Fruit fly (Drosophila melanogaster) whole organism, embryonic: Measurements from ENCODE around the gene CG17982.

ENCODE experiments used
- Atf3 ChIP-seq: fragments of 200-800 bp; sonication (Bioruptor generic); optimal IDR thresholded peaks from 3 replicates; lab custom pipeline; 2016; ENCODE audit warnings: missing biosample characterization, missing genetic modification characterization
- Bdp1 ChIP-seq: fragments of 200-800 bp; sonication (Bioruptor generic); optimal IDR thresholded peaks from 3 replicates; lab custom pipeline; 2016; ENCODE audit warnings: missing biosample characterization, missing genetic modification characterization
- CG11093 ChIP-seq: fragments of 200-800 bp; sonication (Bioruptor generic); IDR thresholded peaks from 3 replicates; pipeline ENCODE4 v1.3.6; 2022; ENCODE audit warnings: missing biosample characterization, missing genetic modification characterization
- CG12071 ChIP-seq: fragments of 200-800 bp; sonication (Bioruptor generic); optimal IDR thresholded peaks from 3 replicates; lab custom pipeline; 2018; ENCODE audit warnings: missing biosample characterization, mild to moderate bottlenecking, missing genetic modification characterization
- CG12236 ChIP-seq: fragments of 200-800 bp; sonication (Bioruptor generic); optimal IDR thresholded peaks from 2 replicates; lab custom pipeline; 2016; ENCODE audit warnings: missing biosample characterization, missing genetic modification characterization
- CG14965 ChIP-seq: fragments of 200-800 bp; sonication (Bioruptor generic); optimal IDR thresholded peaks from 2 replicates; lab custom pipeline; 2016; ENCODE audit warnings: missing biosample characterization, missing genetic modification characterization, borderline replicate concordance
- CG15269 ChIP-seq: fragments of 200-800 bp; sonication (Bioruptor generic); optimal IDR thresholded peaks from 2 replicates; lab custom pipeline; 2018; ENCODE audit warnings: missing biosample characterization, mild to moderate bottlenecking, missing genetic modification characterization, moderate library complexity
- CG15601 ChIP-seq: fragments of 200-800 bp; sonication (Bioruptor generic); optimal IDR thresholded peaks from 3 replicates; lab custom pipeline; 2019; ENCODE audit warnings: missing biosample characterization, mild to moderate bottlenecking, missing genetic modification characterization, moderate library complexity
- CG1603 ChIP-seq: fragments of 200-800 bp; sonication (Bioruptor generic); optimal IDR thresholded peaks from 2 replicates; lab custom pipeline; 2019; ENCODE audit warnings: missing biosample characterization, mild to moderate bottlenecking, missing genetic modification characterization, moderate library complexity
- CG17385 ChIP-seq: fragments of 200-800 bp; sonication (Bioruptor generic); optimal IDR thresholded peaks from 3 replicates; lab custom pipeline; 2018; ENCODE audit warnings: missing biosample characterization, mild to moderate bottlenecking, missing genetic modification characterization
- CG1792 ChIP-seq: fragments of 200-800 bp; sonication (Bioruptor generic); optimal IDR thresholded peaks from 2 replicates; lab custom pipeline; 2016; ENCODE audit warnings: missing biosample characterization, missing genetic modification characterization
- CG18764 ChIP-seq: fragments of 200-800 bp; sonication (Bioruptor generic); optimal IDR thresholded peaks from 3 replicates; lab custom pipeline; 2016; ENCODE audit warnings: missing biosample characterization, missing genetic modification characterization
- CG2712 ChIP-seq: fragments of 200-800 bp; optimal IDR thresholded peaks from 3 replicates; lab custom pipeline; 2019; ENCODE audit warnings: missing biosample characterization, mild to moderate bottlenecking, missing genetic modification characterization, moderate library complexity
- CG33557 ChIP-seq: fragments of 200-800 bp; sonication (Bioruptor generic); optimal IDR thresholded peaks from 2 replicates; lab custom pipeline; 2019; ENCODE audit warnings: missing biosample characterization, mild to moderate bottlenecking, missing genetic modification characterization, moderate library complexity
- CG4404 ChIP-seq: fragments of 200-800 bp; sonication (Bioruptor generic); IDR thresholded peaks from 2 replicates; pipeline ENCODE4 v1.3.6; 2022; ENCODE audit warnings: missing biosample characterization, missing genetic modification characterization
- CG4424 ChIP-seq: fragments of 200-800 bp; sonication (Bioruptor generic); optimal IDR thresholded peaks from 3 replicates; lab custom pipeline; 2016; ENCODE audit warnings: missing biosample characterization, missing genetic modification characterization
- CG6854 ChIP-seq: fragments of 200-800 bp; sonication (Bioruptor generic); optimal IDR thresholded peaks from 3 replicates; lab custom pipeline; 2017; ENCODE audit warnings: missing biosample characterization, mild to moderate bottlenecking, missing genetic modification characterization
- CG7372 ChIP-seq: fragments of 200-800 bp; sonication (Bioruptor generic); IDR thresholded peaks from 2 replicates; pipeline ENCODE4 v1.3.6; 2022; ENCODE audit warnings: missing biosample characterization, missing genetic modification characterization
- CG8765 ChIP-seq: fragments of 200-800 bp; sonication (Bioruptor generic); IDR thresholded peaks from 2 replicates; pipeline ENCODE4 v1.3.6; 2022; ENCODE audit warnings: missing biosample characterization, missing genetic modification characterization
- CG8924 ChIP-seq: fragments of 200-800 bp; optimal IDR thresholded peaks from 3 replicates; lab custom pipeline; 2019; ENCODE audit warnings: missing biosample characterization, mild to moderate bottlenecking, missing genetic modification characterization, moderate library complexity
- CG9727 ChIP-seq: fragments of 200-800 bp; sonication (Bioruptor generic); optimal IDR thresholded peaks from 3 replicates; lab custom pipeline; 2017; ENCODE audit warnings: missing biosample characterization, mild to moderate bottlenecking, missing genetic modification characterization
- ERR ChIP-seq: fragments of 200-800 bp; sonication (Bioruptor generic); optimal IDR thresholded peaks from 2 replicates; lab custom pipeline; 2016; ENCODE audit warnings: missing biosample characterization, missing genetic modification characterization
- Ets97D ChIP-seq: fragments of 200-800 bp; sonication (Bioruptor generic); optimal IDR thresholded peaks from 3 replicates; lab custom pipeline; 2016; ENCODE audit warnings: missing biosample characterization, missing genetic modification characterization
- Gsc ChIP-seq: fragments of 200-800 bp; sonication (Bioruptor generic); IDR thresholded peaks from 2 replicates; pipeline ENCODE4 v1.3.6; 2022; ENCODE audit warnings: missing biosample characterization, missing genetic modification characterization
- HLH54F ChIP-seq: fragments of 200-800 bp; sonication (Bioruptor generic); optimal IDR thresholded peaks from 3 replicates; lab custom pipeline; 2016; ENCODE audit warnings: missing biosample characterization, missing genetic modification characterization
- Lim3 ChIP-seq: fragments of 200-800 bp; sonication (Bioruptor generic); IDR thresholded peaks from 2 replicates; pipeline ENCODE4 v1.3.6; 2022; ENCODE audit warnings: missing biosample characterization, missing genetic modification characterization
- Opbp ChIP-seq: fragments of 200-800 bp; sonication (Bioruptor generic); IDR thresholded peaks from 3 replicates; pipeline ENCODE4 v1.3.6; 2022; ENCODE audit warnings: missing biosample characterization, missing genetic modification characterization; ENCODE audit not compliant: partially characterized antibody
- Stat92E ChIP-seq, 3 experiments: fragments of >200 bp in 2 of 3; fragments of 200-800 bp in 1 of 3; sonication (Bioruptor generic) in 1 of 3; optimal IDR thresholded peaks; 2 replicates each; lab custom pipeline; 2017 to 2019; ENCODE audit warnings: missing biosample characterization in 3 of 3, missing genetic modification characterization in 3 of 3, mild to moderate bottlenecking in 1 of 3, moderate library complexity in 1 of 3
- Vsx1 ChIP-seq: fragments of 200-800 bp; sonication (Bioruptor generic); optimal IDR thresholded peaks from 2 replicates; lab custom pipeline; 2017; ENCODE audit warnings: missing biosample characterization, mild to moderate bottlenecking, missing genetic modification characterization, missing genetic modification reagents
- Xbp1 ChIP-seq: fragments of 200-800 bp; sonication (Bioruptor generic); optimal IDR thresholded peaks from 3 replicates; lab custom pipeline; 2016; ENCODE audit warnings: missing biosample characterization, mild to moderate bottlenecking, missing genetic modification characterization
- aop ChIP-seq: fragments of 200-800 bp; sonication (Bioruptor generic); IDR thresholded peaks from 2 replicates; pipeline ENCODE4 v1.3.6; 2022; ENCODE audit warnings: missing biosample characterization, missing genetic modification characterization
- caup ChIP-seq: fragments of 200-800 bp; sonication (Bioruptor generic); optimal IDR thresholded peaks from 3 replicates; lab custom pipeline; 2017; ENCODE audit warnings: missing biosample characterization, mild to moderate bottlenecking, missing genetic modification characterization, moderate library complexity; ENCODE audit not compliant: severe bottlenecking
- cg ChIP-seq: fragments of 200-800 bp; sonication (Bioruptor generic); optimal IDR thresholded peaks from 3 replicates; lab custom pipeline; 2019; ENCODE audit warnings: missing biosample characterization, mild to moderate bottlenecking, missing genetic modification characterization, moderate library complexity
- da ChIP-seq: fragments of 200-800 bp; sonication (Bioruptor generic); optimal IDR thresholded peaks from 2 replicates; lab custom pipeline; 2016; ENCODE audit warnings: missing biosample characterization, missing genetic modification characterization
- en ChIP-seq: fragments of 200-800 bp; sonication (Bioruptor generic); optimal IDR thresholded peaks from 2 replicates; lab custom pipeline; 2016; ENCODE audit warnings: missing biosample characterization, missing genetic modification characterization
- ewg ChIP-seq: fragments of 200-800 bp; sonication (Bioruptor generic); optimal IDR thresholded peaks from 3 replicates; lab custom pipeline; 2017; ENCODE audit warnings: mild to moderate bottlenecking, missing biosample characterization, missing genetic modification reagents, missing genetic modification characterization
- fd3F ChIP-seq: fragments of 200-800 bp; sonication (Bioruptor generic); optimal IDR thresholded peaks from 2 replicates; lab custom pipeline; 2018; ENCODE audit warnings: missing biosample characterization, mild to moderate bottlenecking, missing genetic modification characterization, moderate library complexity
- fd64A ChIP-seq: fragments of 200-800 bp; sonication (Bioruptor generic); optimal IDR thresholded peaks from 3 replicates; lab custom pipeline; 2018; ENCODE audit warnings: missing biosample characterization, mild to moderate bottlenecking, missing genetic modification characterization
- fru ChIP-seq: fragments of >200 bp; optimal IDR thresholded peaks from 2 replicates; lab custom pipeline; 2017
- ftz-f1 ChIP-seq: fragments of 200-800 bp; sonication (Bioruptor generic); optimal IDR thresholded peaks from 2 replicates; lab custom pipeline; 2016; ENCODE audit warnings: missing biosample characterization, missing genetic modification characterization
- gro ChIP-seq: fragments of 200-800 bp; sonication (Bioruptor generic); optimal IDR thresholded peaks from 2 replicates; lab custom pipeline; 2016; ENCODE audit warnings: missing biosample characterization, missing genetic modification characterization
- inv ChIP-seq: fragments of 200-800 bp; sonication (Bioruptor generic); IDR thresholded peaks from 2 replicates; pipeline ENCODE4 v1.3.6; 2022; ENCODE audit warnings: missing biosample characterization, missing genetic modification characterization; ENCODE audit not compliant: partially characterized antibody
- lilli ChIP-seq: fragments of 200-800 bp; sonication (Bioruptor generic); optimal IDR thresholded peaks from 3 replicates; lab custom pipeline; 2016; ENCODE audit warnings: missing biosample characterization, missing genetic modification characterization
- mirr ChIP-seq: fragments of 200-800 bp; sonication (Bioruptor generic); optimal IDR thresholded peaks from 3 replicates; lab custom pipeline; 2018; ENCODE audit warnings: missing biosample characterization, mild to moderate bottlenecking, missing genetic modification characterization
- pfk ChIP-seq: fragments of 200-800 bp; sonication (Bioruptor generic); optimal IDR thresholded peaks from 2 replicates; lab custom pipeline; 2018; ENCODE audit warnings: missing biosample characterization, mild to moderate bottlenecking, missing genetic modification characterization, moderate library complexity
- sc ChIP-seq, 3 experiments: fragments of >200 bp in 2 of 3; fragments of 200-800 bp in 1 of 3; sonication (Bioruptor generic) in 1 of 3; optimal IDR thresholded peaks; 2 replicates in 2 of 3; 3 replicates in 1 of 3; lab custom pipeline; 2017; ENCODE audit warnings: mild to moderate bottlenecking in 1 of 3, missing biosample characterization in 1 of 3, missing genetic modification characterization in 1 of 3, missing genetic modification reagents in 1 of 3
- wek ChIP-seq: fragments of 200-800 bp; sonication (Bioruptor generic); optimal IDR thresholded peaks from 3 replicates; lab custom pipeline; 2018; ENCODE audit warnings: missing biosample characterization, mild to moderate bottlenecking, missing genetic modification characterization, moderate library complexity
- zen ChIP-seq: fragments of 200-800 bp; sonication (Bioruptor generic); optimal IDR thresholded peaks from 3 replicates; lab custom pipeline; 2018; ENCODE audit warnings: missing biosample characterization, mild to moderate bottlenecking, missing genetic modification characterization, moderate library complexity

Gene CG17982

DNA sequence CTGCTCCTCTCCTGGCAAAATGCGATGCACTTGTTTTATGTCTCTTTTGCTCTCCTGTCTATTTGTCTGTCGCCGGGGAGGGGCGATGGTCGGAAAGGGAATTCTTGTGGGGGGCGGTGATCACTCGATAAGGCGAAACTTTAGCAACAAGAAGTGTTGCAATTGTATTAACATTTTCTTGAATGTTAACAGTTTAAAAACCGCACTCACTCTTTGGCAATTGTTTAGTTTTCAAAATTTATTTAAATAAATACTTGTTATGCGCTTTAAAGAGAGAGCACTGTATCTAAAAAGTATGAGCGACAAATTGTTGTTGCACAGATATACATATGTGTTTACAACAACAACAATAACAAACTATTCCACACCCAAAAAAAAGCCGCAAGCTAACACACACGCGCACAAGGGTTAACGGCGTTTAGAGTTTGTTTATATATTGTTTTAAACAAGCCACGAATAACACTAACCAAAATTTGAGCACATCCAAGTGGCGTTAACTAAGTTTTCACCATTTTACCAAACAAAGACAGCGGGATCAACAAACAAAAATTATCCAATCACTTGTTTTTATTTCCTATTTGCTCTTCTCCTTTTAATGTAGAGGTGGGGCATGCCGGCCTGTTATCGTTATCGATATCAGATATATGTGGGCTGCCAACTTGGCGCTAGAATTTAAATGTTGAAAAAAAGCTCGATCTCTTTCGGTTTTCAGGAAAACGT lies 42.0 kb downstream of the CG17982 start, which contains the start of gene CG2258 (continued):
- TF ChIP-seq CG8765 (GFP tag; lab: Robert Waterston, UW) (peak; percentile 69; the same call in 1 of the 2 replicates), fd3F (GFP tag; lab: Kevin White, UChicago) (peak; percentile 81), CG12071 (peak; percentile 86), gro (GFP tag; lab: Kevin White, UChicago) (no peak), CG15601 (peak; percentile 77), zen (tag; lab: Kevin White, UChicago) (peak; percentile 39), CG15269 (tag; lab: Kevin White, UChicago) (peak; percentile 91), CG7372 (GFP tag; lab: Robert Waterston, UW) (peak; percentile 74), mirr (GFP tag; lab: Kevin White, UChicago) (peak; percentile 53), HLH54F (peak; percentile 60), lilli (peak; percentile 46), ftz-f1 (GFP tag; lab: Kevin White, UChicago) (no peak), CG12236 (GFP tag; lab: Kevin White, UChicago) (peak; percentile 15), Atf3 (GFP tag; lab: Kevin White, UChicago) (peak; percentile 45), Gsc (GFP tag; lab: Robert Waterston, UW) (peak; percentile 61), CG14965 (peak; percentile 35), ewg (GFP tag; lab: Kevin White, UChicago) (peak; percentile 74), Stat92E (GFP tag; optimal IDR thresholded peaks at IDR 0.05; lab: Kevin White, UChicago) (no peak), Xbp1 (GFP tag; lab: Kevin White, UChicago) (peak; percentile 87), CG11093 (peak; percentile 72; the same call in 2 of the 3 replicates), aop (GFP tag; lab: Robert Waterston, UW) (0 out of 2 replicates have a peak, but pooled peaks have one; percentile 34), Ets97D (GFP tag; lab: Kevin White, UChicago) (peak; percentile 47), wek (GFP tag; lab: Kevin White, UChicago) (peak; percentile 64), CG6854 (GFP tag; lab: Kevin White, UChicago) (peak; percentile 64), inv (GFP tag; lab: Robert Waterston, UW) (no peak), caup (GFP tag; lab: Kevin White, UChicago) (peak; percentile 75), Vsx1 (GFP tag; lab: Kevin White, UChicago) (peak; percentile 67), fru (lab: Kevin White, UChicago) (no peak), ERR (GFP tag; lab: Kevin White, UChicago) (no peak), CG33557 (GFP tag; lab: Kevin White, UChicago) (peak; percentile 46), CG1603 (tag; lab: Kevin White, UChicago) (peak; percentile 91), Lim3 (GFP tag; lab: Robert Waterston, UW) (peak; percentile 43; the same call in 1 of the 2 replicates), pfk (GFP tag; lab: Kevin White, UChicago) (no peak), CG4404 (GFP tag; lab: Robert Waterston, UW) (peak; percentile 61), CG1792 (GFP tag; lab: Kevin White, UChicago) (peak; percentile 62), sc (optimal IDR thresholded peaks at IDR 0.05; lab: Kevin White, UChicago) (no peak), sc (GFP tag; optimal IDR thresholded peaks at IDR 0.05; lab: Kevin White, UChicago) (peak; percentile 71), CG4424 (GFP tag; lab: Kevin White, UChicago) (peak; percentile 87), fd64A (GFP tag; lab: Kevin White, UChicago) (peak; percentile 70), CG17385 (GFP tag; lab: Kevin White, UChicago) (peak; percentile 87), CG18764 (peak; percentile 58), CG9727 (GFP tag; lab: Kevin White, UChicago) (peak; percentile 67), CG2712 (tag; lab: Kevin White, UChicago) (peak; percentile 88), en (GFP tag; lab: Kevin White, UChicago) (no peak), Opbp (GFP tag; lab: Robert Waterston, UW) (no peak), da (GFP tag; lab: Kevin White, UChicago) (no peak), cg (peak; percentile 59), CG8924 (tag; lab: Kevin White, UChicago) (peak; percentile 86), Bdp1 (peak; percentile 45)
